Worm (Caenorhabditis elegans) whole organism, L3 larva: ENCODE results near the gene C02B8.6.

ENCODE experiments used
- aly-2 ChIP-seq: fragments of 150-350 bp; optimal IDR thresholded peaks from 2 replicates; lab custom pipeline; 2014; ENCODE audit warnings: missing biosample characterization, missing genetic modification characterization
- ama-1 ChIP-seq: fragments of 150-350 bp; optimal IDR thresholded peaks from 2 replicates; lab custom pipeline; 2018
- ceh-16 ChIP-seq: sonication (generic microtip); optimal IDR thresholded peaks from 2 replicates; lab custom pipeline; 2017; ENCODE audit warnings: missing biosample characterization, missing genetic modification characterization
- ceh-82 ChIP-seq: fragments of 150-350 bp; optimal IDR thresholded peaks from 2 replicates; lab custom pipeline; 2014; ENCODE audit warnings: missing biosample characterization, missing genetic modification characterization
- elt-3 ChIP-seq, 3 experiments: fragments of 150-350 bp in 1 of 3; sonication (generic microtip) in 2 of 3; optimal IDR thresholded peaks; 2 replicates in 2 of 3; 4 replicates in 1 of 3; lab custom pipeline; 2014 to 2017; ENCODE audit warnings: missing biosample characterization in 3 of 3, missing genetic modification characterization in 3 of 3
- jun-1 ChIP-seq: fragments of 150-350 bp; optimal IDR thresholded peaks from 2 replicates; lab custom pipeline; 2014; ENCODE audit warnings: missing biosample characterization, missing genetic modification reagents, missing genetic modification characterization
- lin-39 ChIP-seq: fragments of 150-350 bp; optimal IDR thresholded peaks from 2 replicates; lab custom pipeline; 2018; ENCODE audit warnings: missing biosample characterization, missing genetic modification reagents, missing genetic modification characterization
- mml-1 ChIP-seq: fragments of 150-350 bp; sonication (generic microtip); optimal IDR thresholded peaks from 3 replicates; lab custom pipeline; 2014; ENCODE audit warnings: missing biosample characterization, missing genetic modification characterization
- nhr-11 ChIP-seq: fragments of 150-350 bp; optimal IDR thresholded peaks from 2 replicates; lab custom pipeline; 2014; ENCODE audit warnings: missing biosample characterization, missing genetic modification characterization
- nhr-28 ChIP-seq: fragments of 150-350 bp; optimal IDR thresholded peaks from 2 replicates; lab custom pipeline; 2014; ENCODE audit warnings: missing biosample characterization, missing genetic modification characterization
- nhr-76 ChIP-seq: fragments of 150-350 bp; sonication (generic microtip); optimal IDR thresholded peaks from 5 replicates; lab custom pipeline; 2014; ENCODE audit warnings: missing biosample characterization, missing genetic modification characterization
- pha-4 ChIP-seq: fragments of 150-350 bp; optimal IDR thresholded peaks from 2 replicates; lab custom pipeline; 2014; ENCODE audit warnings: missing biosample characterization, missing genetic modification reagents, missing genetic modification characterization
- unc-62 ChIP-seq: fragments of 150-350 bp; sonication (generic microtip); optimal IDR thresholded peaks from 4 replicates; lab custom pipeline; 2014; ENCODE audit warnings: missing biosample characterization, missing genetic modification reagents, missing genetic modification characterization

ce11 chrX:8123194-8123593 is 12.9 kb downstream of the C02B8.6 start, which contains the start of gene C02B8.12:
- TF ChIP-seq nhr-76 (tag; lab: Kevin White, UChicago) (no peak), pha-4 (peak; percentile 37), ceh-82 (tag; lab: Kevin White, UChicago) (no peak), ceh-16 (tag; lab: Kevin White, UChicago) (no peak), elt-3 (tag; optimal IDR thresholded peaks at IDR 0.05; lab: Kevin White, UChicago) (no peak), ama-1 (lab: Kevin White, UChicago) (no peak), lin-39 (tag; lab: Kevin White, UChicago) (no peak), nhr-11 (no peak), nhr-28 (tag; lab: Kevin White, UChicago) (no peak), jun-1 (tag; lab: Kevin White, UChicago) (no peak), aly-2 (tag; lab: Kevin White, UChicago) (no peak), unc-62 (GFP tag; lab: Kevin White, UChicago) (no peak), mml-1 (tag; lab: Kevin White, UChicago) (no peak)
